Worm (Caenorhabditis elegans) whole organism, mixed stage, embryonic: ENCODE measurements around the gene F29C12.6.

Experiments
- ces-1 ChIP-seq: fragments of 150-350 bp; optimal IDR thresholded peaks from 2 replicates; lab custom pipeline; 2014; ENCODE audit warnings: missing biosample characterization, missing genetic modification reagents, missing genetic modification characterization
- elt-3 ChIP-seq: fragments of 150-350 bp; optimal IDR thresholded peaks from 2 replicates; lab custom pipeline; 2014; ENCODE audit warnings: missing biosample characterization, missing genetic modification characterization
- nhr-12 ChIP-seq: fragments of 150-350 bp; optimal IDR thresholded peaks from 2 replicates; lab custom pipeline; 2014; ENCODE audit warnings: missing biosample characterization, missing genetic modification characterization
- snpc-4 ChIP-seq: fragments of 150-350 bp; optimal IDR thresholded peaks from 2 replicates; lab custom pipeline; 2014; ENCODE audit warnings: missing biosample characterization, missing genetic modification characterization
- unc-62 ChIP-seq: fragments of 150-350 bp; optimal IDR thresholded peaks from 2 replicates; lab custom pipeline; 2014; ENCODE audit warnings: missing biosample characterization, missing genetic modification reagents, missing genetic modification characterization
- ztf-11 ChIP-seq: fragments of 150-350 bp; optimal IDR thresholded peaks from 2 replicates; lab custom pipeline; 2014; ENCODE audit warnings: missing biosample characterization, missing genetic modification characterization

ce11 chrII:13145204-13145603, 15.5 kb downstream of the F29C12.6 start, which contains the start of gene mltn-1:
- TF ChIP-seq nhr-12 (tag; lab: Kevin White, UChicago) (no peak), snpc-4 (tag; lab: Kevin White, UChicago) (no peak), elt-3 (no peak), unc-62 (GFP tag; lab: Kevin White, UChicago) (no peak), ces-1 (GFP tag; lab: Kevin White, UChicago) (no peak), ztf-11 (tag; lab: Kevin White, UChicago) (no peak)
